Fruit fly (Drosophila melanogaster): ENCODE results near the gene CG1677.
A peak's percentile ranks its signal among the peaks of the same experiment; 100 is the strongest.

The CG1677 gene

dm6 chrX:7241985-7242627 lies 163.5 kb downstream of the CG1677 start (continued):
- TF ChIP-seq Hr4 (GFP tag; optimal IDR thresholded peaks at IDR 0.05) (peak; percentile 20), topi (GFP tag; optimal IDR thresholded peaks at IDR 0.05) (peak; percentile 77), CG15336 (GFP tag; IDR thresholded peaks at IDR 0.05) (no peak), CG34406 (GFP tag; optimal IDR thresholded peaks at IDR 0.05) (peak; percentile 73), Hr39 (GFP tag; optimal IDR thresholded peaks at IDR 0.05) (peak; percentile 80), OdsH (GFP tag; optimal IDR thresholded peaks at IDR 0.05) (peak; percentile 82), dac (GFP tag; optimal IDR thresholded peaks at IDR 0.05) (peak; percentile 85), ss (GFP tag; optimal IDR thresholded peaks at IDR 0.05) (peak; percentile 30 to 70), Ets21C (GFP tag; optimal IDR thresholded peaks at IDR 0.05) (peak; percentile 16), Ets96B (tag; optimal IDR thresholded peaks at IDR 0.05) (peak; percentile 40), Sox14 (GFP tag; optimal IDR thresholded peaks at IDR 0.05) (peak; percentile 38), pdm3 (GFP tag; optimal IDR thresholded peaks at IDR 0.05) (peak; percentile 82), Eip75B (GFP tag; optimal IDR thresholded peaks at IDR 0.05) (peak; percentile 61)

All from whole organism, prepupa.